Worm (Caenorhabditis elegans) whole organism, L3 larva: Measurements from ENCODE around the gene efn-4.

ENCODE experiments used
- R02D3.7 ChIP-seq: fragments of 150-350 bp; optimal IDR thresholded peaks from 2 replicates; lab custom pipeline; 2014; ENCODE audit warnings: missing biosample characterization, missing genetic modification characterization
- ZK546.5 ChIP-seq: sonication (generic microtip); optimal IDR thresholded peaks from 2 replicates; lab custom pipeline; 2017; ENCODE audit warnings: missing biosample characterization, missing genetic modification characterization
- aly-2 ChIP-seq: fragments of 150-350 bp; optimal IDR thresholded peaks from 2 replicates; lab custom pipeline; 2014; ENCODE audit warnings: missing biosample characterization, missing genetic modification characterization
- ama-1 ChIP-seq: fragments of 150-350 bp; optimal IDR thresholded peaks from 2 replicates; lab custom pipeline; 2018
- ceh-16 ChIP-seq: sonication (generic microtip); optimal IDR thresholded peaks from 2 replicates; lab custom pipeline; 2017; ENCODE audit warnings: missing biosample characterization, missing genetic modification characterization
- ceh-28 ChIP-seq: fragments of 150-350 bp; optimal IDR thresholded peaks from 2 replicates; lab custom pipeline; 2014; ENCODE audit warnings: missing biosample characterization, missing genetic modification reagents, missing genetic modification characterization
- ceh-9 ChIP-seq: sonication (generic microtip); optimal IDR thresholded peaks from 2 replicates; lab custom pipeline; 2018; ENCODE audit warnings: missing biosample characterization, missing genetic modification characterization
- daf-12 ChIP-seq: fragments of 150-350 bp; optimal IDR thresholded peaks from 2 replicates; lab custom pipeline; 2014; ENCODE audit warnings: missing biosample characterization, missing genetic modification reagents, missing genetic modification characterization
- egl-5 ChIP-seq: fragments of 150-350 bp; optimal IDR thresholded peaks from 2 replicates; lab custom pipeline; 2017; ENCODE audit warnings: missing biosample characterization, missing genetic modification reagents, missing genetic modification characterization, inconsistent platforms
- elt-1 ChIP-seq: fragments of 150-350 bp; optimal IDR thresholded peaks from 2 replicates; lab custom pipeline; 2014; ENCODE audit warnings: missing biosample characterization, missing genetic modification characterization
- elt-2 ChIP-seq: sonication (generic microtip); optimal IDR thresholded peaks from 2 replicates; lab custom pipeline; 2016; ENCODE audit warnings: missing genetic modification reagents, mild to moderate bottlenecking, missing genetic modification characterization, missing compliant biosample characterization
- elt-3 ChIP-seq, 3 experiments: fragments of 150-350 bp in 1 of 3; sonication (generic microtip) in 2 of 3; optimal IDR thresholded peaks; 2 replicates in 2 of 3; 4 replicates in 1 of 3; lab custom pipeline; 2014 to 2017; ENCODE audit warnings: missing biosample characterization in 3 of 3, missing genetic modification characterization in 3 of 3
- eor-1 ChIP-seq, 2 experiments: fragments of 150-350 bp; optimal IDR thresholded peaks; 2 replicates each; lab custom pipeline; 2014 to 2018; ENCODE audit warnings: missing biosample characterization in 2 of 2, missing genetic modification characterization in 2 of 2
- fkh-10 ChIP-seq: sonication (generic microtip); optimal IDR thresholded peaks from 2 replicates; lab custom pipeline; 2017; ENCODE audit warnings: missing biosample characterization, missing genetic modification reagents, missing genetic modification characterization
- fos-1 ChIP-seq: fragments of 150-350 bp; optimal IDR thresholded peaks from 2 replicates; lab custom pipeline; 2014; ENCODE audit warnings: missing biosample characterization, missing genetic modification characterization
- hmg-11 ChIP-seq: sonication (generic microtip); optimal IDR thresholded peaks from 2 replicates; lab custom pipeline; 2016; ENCODE audit warnings: missing genetic modification characterization, missing compliant biosample characterization
- jun-1 ChIP-seq: fragments of 150-350 bp; optimal IDR thresholded peaks from 2 replicates; lab custom pipeline; 2014; ENCODE audit warnings: missing biosample characterization, missing genetic modification reagents, missing genetic modification characterization
- lin-15B ChIP-seq: fragments of 150-350 bp; optimal IDR thresholded peaks from 2 replicates; lab custom pipeline; 2014; ENCODE audit warnings: missing biosample characterization, missing genetic modification characterization
- lin-39 ChIP-seq: fragments of 150-350 bp; optimal IDR thresholded peaks from 2 replicates; lab custom pipeline; 2018; ENCODE audit warnings: missing biosample characterization, missing genetic modification reagents, missing genetic modification characterization
- lsy-12 ChIP-seq: sonication (generic microtip); optimal IDR thresholded peaks from 2 replicates; lab custom pipeline; 2016; ENCODE audit warnings: mild to moderate bottlenecking, missing genetic modification characterization, missing compliant biosample characterization
- mdl-1 ChIP-seq: fragments of 150-350 bp; optimal IDR thresholded peaks from 2 replicates; lab custom pipeline; 2014; ENCODE audit warnings: missing biosample characterization, missing genetic modification characterization
- nfya-1 ChIP-seq: sonication (generic microtip); optimal IDR thresholded peaks from 2 replicates; lab custom pipeline; 2017; ENCODE audit warnings: missing genetic modification characterization, mild to moderate bottlenecking, missing compliant biosample characterization, antibody characterized with exemption, moderate library complexity; ENCODE audit not compliant: insufficient read depth
- nhr-11 ChIP-seq: fragments of 150-350 bp; optimal IDR thresholded peaks from 2 replicates; lab custom pipeline; 2014; ENCODE audit warnings: missing biosample characterization, missing genetic modification characterization
- nhr-23 ChIP-seq: fragments of 150-350 bp; optimal IDR thresholded peaks from 2 replicates; lab custom pipeline; 2014; ENCODE audit warnings: missing biosample characterization, missing genetic modification reagents, missing genetic modification characterization
- nhr-237 ChIP-seq: fragments of 150-350 bp; optimal IDR thresholded peaks from 2 replicates; lab custom pipeline; 2014; ENCODE audit warnings: missing biosample characterization, missing genetic modification characterization
- nhr-25 ChIP-seq: sonication (generic microtip); optimal IDR thresholded peaks from 2 replicates; lab custom pipeline; 2017; ENCODE audit warnings: missing biosample characterization, missing genetic modification characterization
- nhr-28 ChIP-seq: fragments of 150-350 bp; optimal IDR thresholded peaks from 2 replicates; lab custom pipeline; 2014; ENCODE audit warnings: missing biosample characterization, missing genetic modification characterization
- nhr-43 ChIP-seq: sonication (generic microtip); optimal IDR thresholded peaks from 2 replicates; lab custom pipeline; 2016; ENCODE audit warnings: mild to moderate bottlenecking, missing genetic modification characterization, missing compliant biosample characterization; ENCODE audit not compliant: poor library complexity, severe bottlenecking
- nhr-67 ChIP-seq: fragments of 150-350 bp; optimal IDR thresholded peaks from 2 replicates; lab custom pipeline; 2014; ENCODE audit warnings: missing biosample characterization, missing genetic modification characterization
- pha-4 ChIP-seq: fragments of 150-350 bp; optimal IDR thresholded peaks from 2 replicates; lab custom pipeline; 2014; ENCODE audit warnings: missing biosample characterization, missing genetic modification reagents, missing genetic modification characterization
- skn-1 ChIP-seq: fragments of 150-350 bp; optimal IDR thresholded peaks from 2 replicates; lab custom pipeline; 2014; ENCODE audit warnings: missing biosample characterization, missing genetic modification characterization
- snpc-4 ChIP-seq: fragments of 150-350 bp; optimal IDR thresholded peaks from 2 replicates; lab custom pipeline; 2014; ENCODE audit warnings: missing biosample characterization, missing genetic modification characterization
- tbx-2 ChIP-seq: sonication (generic microtip); optimal IDR thresholded peaks from 2 replicates; lab custom pipeline; 2016; ENCODE audit warnings: mild to moderate bottlenecking, missing genetic modification characterization, missing compliant biosample characterization
- unc-39 ChIP-seq: sonication (generic microtip); optimal IDR thresholded peaks from 4 replicates; lab custom pipeline; 2017; ENCODE audit warnings: missing biosample characterization, missing genetic modification characterization
- unc-62 ChIP-seq: fragments of 150-350 bp; sonication (generic microtip); optimal IDR thresholded peaks from 4 replicates; lab custom pipeline; 2014; ENCODE audit warnings: missing biosample characterization, missing genetic modification reagents, missing genetic modification characterization
- zag-1 ChIP-seq: fragments of 150-350 bp; optimal IDR thresholded peaks from 2 replicates; lab custom pipeline; 2014; ENCODE audit warnings: missing biosample characterization, missing genetic modification characterization
- ztf-11 ChIP-seq: fragments of 150-350 bp; optimal IDR thresholded peaks from 2 replicates; lab custom pipeline; 2014; ENCODE audit warnings: missing biosample characterization, missing genetic modification characterization

efn-4 gene

DNA sequence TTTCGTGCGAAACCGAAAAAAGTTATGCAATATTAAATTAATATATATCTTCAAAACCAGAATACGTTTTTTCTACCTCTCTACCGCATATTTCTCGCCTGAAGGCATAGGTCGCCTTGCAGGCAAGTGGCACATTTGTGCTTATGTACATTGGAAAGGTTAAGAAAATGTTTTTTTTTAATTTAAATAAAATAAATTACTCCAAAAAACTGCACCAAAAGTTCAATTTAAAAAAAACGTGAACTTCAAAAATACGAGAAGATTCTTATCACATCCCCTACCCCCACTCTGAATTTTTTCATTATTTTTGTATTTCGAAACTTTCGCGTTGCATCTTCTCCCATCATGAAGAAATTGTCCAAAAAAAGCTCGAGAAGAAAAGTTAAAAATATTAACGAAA lies 34.7 kb upstream of the efn-4 start, which contains the start of gene W03G1.2:
W03G1.2 (plus strand) TSS at position 301 of the 400 bp plus-strand sequence.
- TF ChIP-seq hmg-11 (tag; lab: Kevin White, UChicago) (no peak), elt-1 (tag; lab: Kevin White, UChicago) (no peak), elt-3 (tag; optimal IDR thresholded peaks at IDR 0.05; lab: Kevin White, UChicago) (no peak), nhr-237 (tag; lab: Kevin White, UChicago) (no peak), skn-1 (tag; lab: Kevin White, UChicago) (no peak), ztf-11 (tag; lab: Kevin White, UChicago) (no peak), lsy-12 (tag; lab: Kevin White, UChicago) (no peak), elt-2 (tag; lab: Kevin White, UChicago) (no peak), R02D3.7 (tag; lab: Kevin White, UChicago) (no peak), nhr-23 (tag; lab: Kevin White, UChicago) (no peak), lin-39 (no peak), nhr-67 (tag; lab: Kevin White, UChicago) (no peak), ceh-16 (tag; lab: Kevin White, UChicago) (no peak), nhr-43 (tag; lab: Kevin White, UChicago) (no peak)
- TF ChIP-seq, all 47 proteins: peak for 0

DNA sequence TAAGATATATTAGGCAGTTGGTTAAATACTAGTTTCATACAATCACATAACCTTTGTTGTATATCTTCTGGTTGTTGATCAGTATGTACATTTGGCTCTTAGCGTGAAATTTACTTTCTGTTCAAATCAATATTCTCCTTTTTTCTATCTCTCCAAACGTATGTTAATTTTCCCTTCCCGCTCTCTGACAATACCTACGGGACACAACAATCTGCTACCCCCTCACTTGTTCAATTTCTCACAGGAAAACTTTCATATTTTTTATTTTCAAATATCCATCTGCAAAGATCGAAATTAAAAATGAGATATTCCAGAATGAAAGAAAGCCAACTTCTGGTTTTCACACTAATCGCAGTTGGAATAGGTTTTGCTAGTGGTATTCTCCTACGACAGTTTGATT lies 27.2 kb upstream of the efn-4 start, which contains the start of gene glt-7:
glt-7 (plus strand) TSS at position 301 of the 400 bp plus-strand sequence.
- TF ChIP-seq elt-1 (tag; lab: Kevin White, UChicago): no peak
- no peak for TF ChIP-seq ztf-11 (tag; lab: Kevin White, UChicago)
- no peak for TF ChIP-seq ceh-28 (tag; lab: Kevin White, UChicago)
- TF ChIP-seq unc-39 (tag; lab: Kevin White, UChicago): no peak
- no peak for TF ChIP-seq nhr-25 (tag; lab: Kevin White, UChicago)
- TF ChIP-seq nfya-1 (tag; lab: Kevin White, UChicago): no peak
- no peak for TF ChIP-seq ama-1 (lab: Kevin White, UChicago)
- no peak for TF ChIP-seq lsy-12 (tag; lab: Kevin White, UChicago)
- no peak for TF ChIP-seq hmg-11 (tag; lab: Kevin White, UChicago)
- TF ChIP-seq zag-1 (tag; lab: Kevin White, UChicago): no peak
- TF ChIP-seq nhr-28 (tag; lab: Kevin White, UChicago): no peak
- TF ChIP-seq nhr-67 (tag; lab: Kevin White, UChicago): no peak
- TF ChIP-seq ZK546.5 (tag; lab: Kevin White, UChicago): no peak
- TF ChIP-seq elt-3 (tag; optimal IDR thresholded peaks at IDR 0.05; lab: Kevin White, UChicago): no peak
- no peak for TF ChIP-seq pha-4 (tag; lab: Kevin White, UChicago)
- TF ChIP-seq nhr-11: no peak
- TF ChIP-seq lin-39: no peak
- TF ChIP-seq skn-1 (tag; lab: Kevin White, UChicago): no peak
- TF ChIP-seq unc-62 (GFP tag; lab: Kevin White, UChicago): no peak
- no peak for TF ChIP-seq ceh-16 (tag; lab: Kevin White, UChicago)

DNA sequence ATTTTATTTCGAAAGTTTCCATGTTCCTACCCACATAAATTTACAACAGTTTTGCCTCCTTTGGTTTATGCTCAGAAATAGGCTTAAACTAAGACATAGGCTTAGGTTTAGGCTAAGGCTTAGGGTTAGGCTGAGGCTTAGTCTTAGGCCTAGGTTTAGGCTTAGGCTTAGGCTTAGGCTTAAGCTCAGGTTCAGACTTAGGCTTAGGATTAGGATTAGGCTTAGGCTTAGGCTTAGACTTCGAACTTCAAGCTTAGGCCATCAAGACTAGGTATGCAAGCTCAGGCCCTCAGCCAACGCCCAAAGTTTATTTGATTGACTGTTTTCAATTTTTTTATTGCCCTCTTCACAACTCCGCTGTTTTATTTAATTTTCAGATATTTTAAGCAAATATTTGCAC lies 13.2 kb upstream of the efn-4 start:
- TF ChIP-seq mdl-1 (no peak), fos-1 (tag; lab: Kevin White, UChicago) (no peak), lsy-12 (tag; lab: Kevin White, UChicago) (no peak), nhr-67 (tag; lab: Kevin White, UChicago) (no peak), jun-1 (no peak), pha-4 (tag; lab: Kevin White, UChicago) (no peak), nhr-25 (tag; lab: Kevin White, UChicago) (no peak), nhr-43 (tag; lab: Kevin White, UChicago) (no peak), tbx-2 (no peak), eor-1 (tag; optimal IDR thresholded peaks at IDR 0.05; lab: Kevin White, UChicago) (no peak), aly-2 (tag; lab: Kevin White, UChicago) (no peak), ceh-16 (tag; lab: Kevin White, UChicago) (no peak), unc-62 (GFP tag; lab: Kevin White, UChicago) (no peak), nfya-1 (tag; lab: Kevin White, UChicago) (no peak), skn-1 (tag; lab: Kevin White, UChicago) (no peak), unc-39 (tag; lab: Kevin White, UChicago) (no peak), ceh-9 (tag; lab: Kevin White, UChicago) (no peak)
- TF ChIP-seq, all 47 proteins: peak for 0

DNA sequence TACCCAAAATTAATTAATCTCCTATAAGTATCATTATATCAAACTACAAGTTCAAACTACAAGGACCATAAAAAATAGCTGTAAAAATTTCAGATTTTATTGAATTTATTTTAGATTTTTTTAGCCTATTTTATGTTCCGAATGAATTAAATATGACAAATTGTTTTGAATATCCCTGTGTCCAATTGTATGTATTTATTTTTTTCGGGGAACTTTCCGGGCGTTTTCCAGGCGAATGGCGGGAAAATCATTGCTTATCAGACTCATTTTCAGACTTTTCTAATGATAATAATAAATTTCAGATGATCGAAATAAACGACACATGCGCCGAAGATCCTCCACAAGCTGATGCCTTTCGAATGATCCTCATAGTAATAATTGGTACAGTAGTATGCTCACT lies 11.0 kb upstream of the efn-4 start, which contains the start of gene F56A11.4:
F56A11.4 (plus strand) TSS at position 301 of the 400 bp plus-strand sequence.
- TF ChIP-seq ZK546.5 (tag; lab: Kevin White, UChicago) (no peak), elt-1 (tag; lab: Kevin White, UChicago) (no peak), nhr-28 (tag; lab: Kevin White, UChicago) (no peak), elt-3 (tag; optimal IDR thresholded peaks at IDR 0.05; lab: Kevin White, UChicago) (no peak), nhr-43 (tag; lab: Kevin White, UChicago) (no peak), daf-12 (tag; lab: Kevin White, UChicago) (no peak), tbx-2 (no peak), snpc-4 (tag; lab: Kevin White, UChicago) (no peak), skn-1 (tag; lab: Kevin White, UChicago) (no peak), egl-5 (tag; lab: Kevin White, UChicago) (no peak), eor-1 (tag; optimal IDR thresholded peaks at IDR 0.05; lab: Kevin White, UChicago) (no peak), nhr-23 (tag; lab: Kevin White, UChicago) (no peak), lin-15B (tag; lab: Kevin White, UChicago) (no peak), elt-2 (tag; lab: Kevin White, UChicago) (no peak), ama-1 (lab: Kevin White, UChicago) (no peak), lsy-12 (tag; lab: Kevin White, UChicago) (no peak), fkh-10 (no peak)
